Fruit fly (Drosophila melanogaster) whole organism, adult: ENCODE data around the gene alpha4GT1.

Source experiments
- CG14711 ChIP-seq: fragments of 200-800 bp; sonication (Bioruptor generic); optimal IDR thresholded peaks from 2 replicates; lab custom pipeline; 2018; ENCODE audit warnings: missing biosample characterization, mild to moderate bottlenecking, missing genetic modification characterization, moderate library complexity
- CG1620 ChIP-seq: fragments of 200-800 bp; sonication (Bioruptor generic); optimal IDR thresholded peaks from 2 replicates; lab custom pipeline; 2016; ENCODE audit warnings: missing biosample characterization, missing genetic modification characterization
- CG33017 ChIP-seq: fragments of 200-800 bp; sonication (Bioruptor generic); optimal IDR thresholded peaks from 2 replicates; lab custom pipeline; 2018; ENCODE audit warnings: missing biosample characterization, mild to moderate bottlenecking, missing genetic modification characterization, moderate library complexity
- CG7045 ChIP-seq: fragments of 200-800 bp; sonication (Bioruptor generic); optimal IDR thresholded peaks from 2 replicates; lab custom pipeline; 2017; ENCODE audit warnings: missing biosample characterization, mild to moderate bottlenecking, missing genetic modification characterization
- CG7101 ChIP-seq: fragments of 200-800 bp; sonication (Bioruptor generic); optimal IDR thresholded peaks from 2 replicates; lab custom pipeline; 2018; ENCODE audit warnings: missing biosample characterization, mild to moderate bottlenecking, missing genetic modification characterization, moderate library complexity
- Clk ChIP-seq: fragments of 200-800 bp; sonication (Bioruptor generic); optimal IDR thresholded peaks from 2 replicates; lab custom pipeline; 2017; ENCODE audit warnings: missing biosample characterization, missing genetic modification characterization
- Hr96 ChIP-seq: fragments of 200-800 bp; sonication (Bioruptor generic); optimal IDR thresholded peaks from 2 replicates; lab custom pipeline; 2016; ENCODE audit warnings: missing biosample characterization, missing genetic modification characterization
- kay ChIP-seq: fragments of 200-800 bp; sonication (Bioruptor generic); peaks from one replicate; lab custom pipeline; 2016; ENCODE audit warnings: missing biosample characterization, missing genetic modification characterization, borderline replicate concordance
- ovo ChIP-seq: fragments of 200-800 bp; sonication (Bioruptor generic); optimal IDR thresholded peaks from 2 replicates; lab custom pipeline; 2016; ENCODE audit warnings: missing biosample characterization, missing genetic modification characterization
- tj ChIP-seq: fragments of 200-800 bp; sonication (Bioruptor generic); optimal IDR thresholded peaks from 3 replicates; lab custom pipeline; 2017; ENCODE audit warnings: missing biosample characterization, mild to moderate bottlenecking, missing genetic modification characterization, moderate library complexity

DNA sequence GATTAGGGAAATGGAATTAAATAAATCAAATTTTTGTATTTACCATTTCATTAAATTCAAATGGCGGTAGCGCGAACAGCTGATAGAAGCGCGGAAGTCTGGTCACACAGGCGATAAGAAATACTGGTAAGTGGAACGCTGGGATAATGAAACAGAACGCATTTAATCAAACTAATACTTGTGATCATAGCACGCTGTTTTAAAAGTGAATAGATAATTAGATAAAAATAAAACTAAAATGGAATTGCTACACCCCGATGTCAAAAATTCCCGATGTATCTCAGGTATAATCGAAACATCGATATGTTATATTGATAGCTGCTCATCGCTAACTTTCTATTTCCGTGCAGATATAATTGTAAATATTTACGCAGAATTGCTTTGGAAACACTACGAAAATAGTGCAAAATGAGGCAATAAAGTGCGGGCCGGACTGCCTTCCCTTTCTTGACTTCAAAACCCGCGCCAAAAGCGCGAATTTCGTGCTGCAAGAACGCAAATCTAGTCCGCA is 30.2 kb downstream of the alpha4GT1 start, which contains the start of the genes okr and CG3558:
- TF ChIP-seq ovo (GFP tag; lab: Kevin White, UChicago) (no peak), tj (GFP tag; lab: Kevin White, UChicago) (no peak), CG1620 (no peak), Clk (no peak), CG7101 (no peak), kay (GFP tag; lab: Kevin White, UChicago) (no peak), CG33017 (tag; lab: Kevin White, UChicago) (no peak), CG7045 (GFP tag; lab: Kevin White, UChicago) (no peak), Hr96 (no peak), CG14711 (tag; lab: Kevin White, UChicago) (no peak)
